Fruit fly (Drosophila melanogaster) whole organism, wandering third instar larva: ENCODE measurements around the gene by.

ENCODE experiments used
- CG32264 ChIP-seq: fragments of 200-800 bp; sonication (Bioruptor generic); optimal IDR thresholded peaks from 2 replicates; lab custom pipeline; 2016; ENCODE audit warnings: missing biosample characterization, missing genetic modification characterization
- CG9705 ChIP-seq: fragments of 200-800 bp; sonication (Bioruptor generic); optimal IDR thresholded peaks from 2 replicates; lab custom pipeline; 2018; ENCODE audit warnings: missing biosample characterization, mild to moderate bottlenecking, missing genetic modification characterization
- Hr78 ChIP-seq: fragments of >200 bp; optimal IDR thresholded peaks from 2 replicates; lab custom pipeline; 2017; ENCODE audit warnings: missing biosample characterization, missing genetic modification characterization
- Hr83 ChIP-seq: fragments of 200-300 bp; sonication (Bioruptor generic); optimal IDR thresholded peaks from 2 replicates; lab custom pipeline; 2016; ENCODE audit warnings: missing biosample characterization, mild to moderate bottlenecking, missing genetic modification characterization, moderate library complexity; ENCODE audit not compliant: poor library complexity, severe bottlenecking
- Mio ChIP-seq: sonication (Bioruptor generic); optimal IDR thresholded peaks from 2 replicates; lab custom pipeline; 2016; ENCODE audit warnings: missing biosample characterization, missing genetic modification characterization
- Sp1 ChIP-seq: fragments of 200-800 bp; sonication (Bioruptor generic); optimal IDR thresholded peaks from 3 replicates; lab custom pipeline; 2019; ENCODE audit warnings: missing biosample characterization, mild to moderate bottlenecking, missing genetic modification characterization, moderate library complexity
- br ChIP-seq: fragments of 200-800 bp; sonication (Bioruptor generic); optimal IDR thresholded peaks from 2 replicates; lab custom pipeline; 2016; ENCODE audit warnings: missing biosample characterization, missing genetic modification characterization
- dl ChIP-seq, 2 experiments: fragments of 175-275, 200-275 bp in 1 of 2; fragments of 200-275 bp in 1 of 2; sonication (Bioruptor generic); optimal IDR thresholded peaks; lab custom pipeline; 2018; ENCODE audit warnings: mild to moderate bottlenecking in 2 of 2, missing biosample characterization in 2 of 2, missing genetic modification characterization in 2 of 2, moderate library complexity in 2 of 2; ENCODE audit not compliant: partially characterized antibody in 2 of 2, insufficient read depth in 1 of 2
- dsf ChIP-seq: sonication (Bioruptor generic); optimal IDR thresholded peaks from 2 replicates; lab custom pipeline; 2016; ENCODE audit warnings: missing biosample characterization, missing genetic modification characterization, borderline replicate concordance
- ey ChIP-seq: fragments of 200-800 bp; sonication (Bioruptor generic); optimal IDR thresholded peaks from 2 replicates; lab custom pipeline; 2016; ENCODE audit warnings: missing biosample characterization, missing genetic modification characterization
- foxo ChIP-seq, 2 experiments: fragments of 200-800 bp; sonication (Bioruptor generic); optimal IDR thresholded peaks; 2 replicates in 1 of 2; 3 replicates in 1 of 2; lab custom pipeline; 2016 to 2017; ENCODE audit warnings: missing biosample characterization in 2 of 2, missing genetic modification characterization in 2 of 2
- fru ChIP-seq: fragments of 200-800 bp; sonication (Bioruptor generic); optimal IDR thresholded peaks from 3 replicates; lab custom pipeline; 2016; ENCODE audit warnings: missing biosample characterization, mild to moderate bottlenecking, missing genetic modification characterization
- h ChIP-seq: fragments of 200-800 bp; sonication (Bioruptor generic); optimal IDR thresholded peaks from 3 replicates; lab custom pipeline; 2016; ENCODE audit warnings: missing biosample characterization, mild to moderate bottlenecking, missing genetic modification characterization
- psq ChIP-seq: fragments of 200-800 bp; sonication (Bioruptor generic); optimal IDR thresholded peaks from 3 replicates; lab custom pipeline; 2017; ENCODE audit warnings: missing biosample characterization, mild to moderate bottlenecking, missing genetic modification characterization, moderate library complexity
- rgr ChIP-seq: fragments of 200-800 bp; sonication (Bioruptor generic); optimal IDR thresholded peaks from 3 replicates; lab custom pipeline; 2016; ENCODE audit warnings: missing biosample characterization, mild to moderate bottlenecking, missing genetic modification characterization
- sage ChIP-seq: fragments of 200-800 bp; sonication (Bioruptor generic); optimal IDR thresholded peaks from 2 replicates; lab custom pipeline; 2016; ENCODE audit warnings: missing biosample characterization, mild to moderate bottlenecking, missing genetic modification characterization
- tai ChIP-seq: sonication (Bioruptor generic); optimal IDR thresholded peaks from 2 replicates; lab custom pipeline; 2016; ENCODE audit warnings: missing biosample characterization, missing genetic modification characterization
- usp ChIP-seq: fragments of >200 bp; optimal IDR thresholded peaks from 2 replicates; lab custom pipeline; 2017; ENCODE audit warnings: missing biosample characterization, missing genetic modification characterization

by gene

DNA sequence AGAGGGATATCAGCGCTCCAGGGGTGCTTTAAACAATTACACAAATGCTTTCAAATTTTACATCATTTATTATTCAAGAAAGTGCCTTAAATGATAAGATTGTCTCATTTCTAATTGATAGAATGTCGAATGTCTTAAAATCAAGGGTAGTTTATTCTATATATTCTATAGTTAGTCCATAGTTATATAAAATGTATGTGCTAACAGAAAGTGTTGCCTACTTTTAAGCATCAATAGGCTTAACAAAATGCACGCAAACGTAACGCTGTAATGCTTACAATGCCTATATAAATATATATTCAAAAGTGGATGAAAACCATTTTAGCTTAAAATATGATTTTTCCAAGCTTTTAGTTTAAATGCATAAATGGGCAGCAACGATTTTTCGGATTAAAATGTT is 44.9 kb downstream of the by start:
- TF ChIP-seq rgr: no peak
- peak; percentile 1 for TF ChIP-seq tai (GFP tag; lab: Kevin White, UChicago)
- TF ChIP-seq, all 38 proteins: peak for 1

DNA sequence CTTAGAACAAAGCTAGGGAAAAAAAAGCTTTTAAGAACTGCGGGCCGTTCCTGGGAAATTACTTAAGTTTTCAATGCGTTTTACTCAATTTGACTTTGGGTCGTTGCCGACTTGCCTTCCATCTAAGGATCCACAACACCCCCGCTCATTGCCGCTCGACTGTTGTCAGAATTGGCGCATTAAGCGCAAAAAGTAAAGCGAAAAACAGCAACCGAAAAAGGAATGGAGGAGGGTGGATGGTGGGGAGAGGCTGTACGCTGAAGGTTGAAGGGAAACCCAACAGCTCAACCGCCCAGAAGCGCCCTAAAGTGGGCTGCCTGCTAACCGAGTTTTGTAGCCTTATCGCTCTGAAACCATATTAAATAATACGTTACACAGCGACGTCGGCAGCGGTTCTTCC is 45.2 kb downstream of the by start:
- TF ChIP-seq rgr (no peak), dl (GFP tag; optimal IDR thresholded peaks at IDR 0.05; lab: Kevin White, UChicago; ENCODE audit: insufficient read depth in 1 of 2, partially characterized antibody in 2 of 2) (no peak), Mio (GFP tag; lab: Kevin White, UChicago) (no peak), Hr83 (GFP tag; lab: Kevin White, UChicago) (no peak), h (GFP tag; lab: Kevin White, UChicago) (no peak), psq (no peak), Sp1 (GFP tag; lab: Kevin White, UChicago) (no peak), CG32264 (GFP tag; lab: Kevin White, UChicago) (no peak), br (GFP tag; lab: Kevin White, UChicago) (no peak), sage (GFP tag; lab: Kevin White, UChicago) (no peak), usp (GFP tag; lab: Kevin White, UChicago) (no peak), ey (GFP tag; lab: Kevin White, UChicago) (no peak), tai (GFP tag; lab: Kevin White, UChicago) (no peak), foxo (GFP tag; optimal IDR thresholded peaks at IDR 0.05; lab: Kevin White, UChicago) (no peak), Hr78 (GFP tag; lab: Kevin White, UChicago) (no peak), CG9705 (GFP tag; lab: Kevin White, UChicago) (no peak)

DNA sequence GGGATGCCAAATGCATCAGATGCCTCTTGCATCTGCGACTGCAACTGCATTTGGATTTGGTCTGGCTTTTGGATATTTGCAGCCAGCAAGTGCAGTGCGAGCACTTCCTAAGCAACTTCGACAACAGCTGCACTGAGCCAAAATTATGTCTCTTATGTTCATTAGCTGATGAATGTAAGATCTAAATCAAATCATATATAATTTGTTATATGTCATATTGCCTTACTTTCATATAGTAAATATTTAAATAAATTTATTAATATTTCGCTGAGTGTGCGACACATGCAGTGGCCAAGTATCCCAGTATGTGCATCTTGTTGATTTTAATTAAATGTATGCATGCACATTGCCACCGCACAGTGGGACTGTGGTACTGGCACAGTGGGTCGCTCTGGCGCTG is 52.4 kb downstream of the by start:
- TF ChIP-seq fru (GFP tag; lab: Kevin White, UChicago) (no peak), Mio (GFP tag; lab: Kevin White, UChicago) (no peak), dsf (GFP tag; lab: Kevin White, UChicago) (no peak), Hr83 (GFP tag; lab: Kevin White, UChicago) (no peak)
